Fruit fly (Drosophila melanogaster): ENCODE measurements around the gene Dip-C.

Gene Dip-C

DNA sequence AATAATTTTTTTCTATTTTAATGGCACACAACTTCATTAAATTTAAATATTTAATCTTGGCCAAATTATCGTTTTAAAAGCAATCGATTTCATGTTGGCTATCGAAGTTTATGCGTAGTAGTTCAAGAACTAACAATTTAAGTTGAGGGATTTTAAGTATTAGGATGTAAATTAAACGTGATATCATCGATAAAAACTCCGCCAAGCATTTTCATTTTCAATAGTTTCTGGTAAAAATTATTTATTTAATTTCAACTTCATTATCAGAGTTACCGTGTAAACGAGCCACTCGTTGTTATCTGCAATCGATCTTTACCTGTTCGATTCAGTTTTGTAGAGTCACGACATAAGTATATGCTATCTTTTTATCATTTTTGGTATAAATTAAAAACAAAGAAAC is 10.6 kb downstream of the Dip-C start (continued):
- TF ChIP-seq Bdp1 (GFP tag; optimal IDR thresholded peaks at IDR 0.05) (peak; percentile 86), CG4282 (GFP tag; optimal IDR thresholded peaks at IDR 0.05) (peak; percentile 76), CG6254 (GFP tag; optimal IDR thresholded peaks at IDR 0.05) (peak; percentile 98), CG2120 (GFP tag; optimal IDR thresholded peaks at IDR 0.05) (peak; percentile 95), sqz (GFP tag; optimal IDR thresholded peaks at IDR 0.05) (peak; percentile 99), CG31388 (GFP tag; optimal IDR thresholded peaks at IDR 0.05) (peak; percentile 97), gce (GFP tag; IDR thresholded peaks at IDR 0.05) (peak; percentile 97), Dll (GFP tag; IDR thresholded peaks at IDR 0.05; ENCODE audit: partially characterized antibody) (peak; percentile 72), Hr78 (GFP tag; optimal IDR thresholded peaks at IDR 0.05) (peak in 1 of 2 experiments; percentile 89), HLHmδ (GFP tag; optimal IDR thresholded peaks at IDR 0.05) (no peak), CG10979 (tag; optimal IDR thresholded peaks at IDR 0.05) (peak; percentile 99), Camta (GFP tag; optimal IDR thresholded peaks at IDR 0.05) (peak; percentile 96), sc (optimal IDR thresholded peaks at IDR 0.05) (no peak), sc (GFP tag; optimal IDR thresholded peaks at IDR 0.05) (peak; percentile 94), CG9215 (GFP tag; IDR thresholded peaks at IDR 0.05) (peak; percentile 80; the same call in 1 of the 2 replicates), H15 (GFP tag; IDR thresholded peaks at IDR 0.05) (peak; percentile 92), CG6175 (GFP tag; IDR thresholded peaks at IDR 0.05) (peak; percentile 75; the same call in 2 of the 3 replicates), B-H2 (GFP tag; optimal IDR thresholded peaks at IDR 0.05) (peak; percentile 98), da (GFP tag; optimal IDR thresholded peaks at IDR 0.05) (peak; percentile 85), jing (GFP tag; optimal IDR thresholded peaks at IDR 0.05) (peak; percentile 93), ken (GFP tag; IDR thresholded peaks at IDR 0.05) (peak; percentile 96), CG4360 (GFP tag; IDR thresholded peaks at IDR 0.05) (peak; percentile 82), ssp (GFP tag; IDR thresholded peaks at IDR 0.05) (peak; percentile 76), aop (GFP tag; IDR thresholded peaks at IDR 0.05) (peak; percentile 90), Elba2 (GFP tag; optimal IDR thresholded peaks at IDR 0.05) (peak; percentile 81), fd64A (GFP tag; optimal IDR thresholded peaks at IDR 0.05) (peak; percentile 95), CG12071 (GFP tag; optimal IDR thresholded peaks at IDR 0.05) (peak; percentile 100), jumu (GFP tag; optimal IDR thresholded peaks at IDR 0.05) (peak; percentile 88), Mes4 (GFP tag; optimal IDR thresholded peaks at IDR 0.05) (peak; percentile 93), HHEX (GFP tag; optimal IDR thresholded peaks at IDR 0.05) (peak; percentile 98), Dbx (GFP tag; IDR thresholded peaks at IDR 0.05) (peak; percentile 99), kni (GFP tag; optimal IDR thresholded peaks at IDR 0.05) (peak; percentile 99), Xbp1 (GFP tag; optimal IDR thresholded peaks at IDR 0.05) (peak; percentile 97), Mad (GFP tag; optimal IDR thresholded peaks at IDR 0.05) (peak; percentile 94), CG1529 (GFP tag; optimal IDR thresholded peaks at IDR 0.05) (peak; percentile 96), CG1024 (GFP tag; IDR thresholded peaks at IDR 0.05) (peak; percentile 97), Adf1 (GFP tag; IDR thresholded peaks at IDR 0.05) (peak; percentile 77), Taf1 (GFP tag; IDR thresholded peaks at IDR 0.05) (peak; percentile 92), z (GFP tag; IDR thresholded peaks at IDR 0.05) (peak; percentile 72; the same call in 1 of the 3 replicates), salm (tag; optimal IDR thresholded peaks at IDR 0.05) (peak; percentile 98), Eip74EF (GFP tag; optimal IDR thresholded peaks at IDR 0.05) (peak in 1 of 2 experiments; percentile 98), bab2 (GFP tag; optimal IDR thresholded peaks at IDR 0.05) (peak; percentile 95), CG11247 (GFP tag; IDR thresholded peaks at IDR 0.05) (peak; percentile 90), CG30020 (tag; optimal IDR thresholded peaks at IDR 0.05) (peak; percentile 90), YL-1 (GFP tag; optimal IDR thresholded peaks at IDR 0.05) (peak; percentile 91), CG8924 (tag; optimal IDR thresholded peaks at IDR 0.05) (peak; percentile 99), dysf (GFP tag; IDR thresholded peaks at IDR 0.05) (peak; percentile 97), CG5180 (GFP tag; optimal IDR thresholded peaks at IDR 0.05) (peak; percentile 91), Dip3 (GFP tag; optimal IDR thresholded peaks at IDR 0.05) (peak; percentile 91), crc (GFP tag; optimal IDR thresholded peaks at IDR 0.05) (peak; percentile 91), schlank (tag; optimal IDR thresholded peaks at IDR 0.05) (peak; percentile 94)
